Worm (Caenorhabditis elegans) whole organism, midembryonic: ENCODE results near the gene tsp-3.
"Not testable (repeated sequence)": the region's sequence is repeated elsewhere in the genome, so short reads cannot be mapped to it uniquely, and the experiment has no call there.

Source experiments
- cog-1 ChIP-seq: sonication (generic microtip); optimal IDR thresholded peaks from 2 replicates; lab custom pipeline; 2016; ENCODE audit warnings: missing genetic modification characterization, missing compliant biosample characterization
- flt-1 ChIP-seq: fragments of 200-800 bp; sonication (Bioruptor generic); IDR thresholded peaks from 2 replicates; pipeline ENCODE4 v1.3.6; 2022; ENCODE audit warnings: missing genetic modification characterization, missing compliant biosample characterization
- ref-1 ChIP-seq: fragments of 200-800 bp; sonication (Bioruptor generic); conservative IDR thresholded peaks from 2 replicates; pipeline ENCODE4 v1.3.6; 2022; ENCODE audit warnings: missing genetic modification reagents, missing genetic modification characterization, missing compliant biosample characterization

DNA sequence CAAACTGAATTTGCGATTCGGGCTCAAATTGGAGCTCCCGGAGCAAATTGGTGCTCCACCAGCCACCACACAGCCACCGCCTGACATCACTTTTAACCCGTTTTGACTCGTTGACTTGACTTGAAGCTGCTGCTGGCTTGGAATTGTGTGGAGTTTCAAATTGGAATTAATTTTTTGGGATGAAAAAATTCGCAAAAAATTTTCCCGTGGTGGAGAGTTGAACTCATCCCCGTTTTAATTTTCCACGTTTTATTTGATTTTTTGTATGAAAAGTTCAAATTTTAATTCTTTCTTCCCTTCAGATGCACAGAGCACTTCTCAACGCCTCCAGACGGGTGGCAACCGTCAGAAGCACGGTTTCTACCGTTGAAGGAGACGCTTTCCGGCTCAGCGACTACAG, 32.8 kb downstream of the tsp-3 start, which contains the start of gene Y43F4A.4:
- TF ChIP-seq ref-1 (GFP tag; lab: Robert Waterston, UW); flt-1 (GFP tag; lab: Robert Waterston, UW); cog-1: not testable (repeated sequence)
